Worm (Caenorhabditis elegans) whole organism, young adult: ENCODE measurements around the gene F32D8.7.

Experiments used
- B0019.2 ChIP-seq: fragments of 200-800 bp; sonication (Bioruptor generic); conservative IDR thresholded peaks from 2 replicates; pipeline ENCODE4 v1.3.6; 2022; ENCODE audit warnings: missing genetic modification reagents, missing genetic modification characterization, missing compliant biosample characterization
- B0035.1 ChIP-seq: sonication (generic microtip); optimal IDR thresholded peaks from 2 replicates; lab custom pipeline; 2016; ENCODE audit warnings: missing genetic modification characterization, mild to moderate bottlenecking, missing compliant biosample characterization, missing genotype, missing genetic modification reagents
- B0261.1 ChIP-seq: sonication (generic microtip); optimal IDR thresholded peaks from 2 replicates; lab custom pipeline; 2016; ENCODE audit warnings: mild to moderate bottlenecking, missing genetic modification characterization, moderate library complexity, missing compliant biosample characterization
- B0336.3 ChIP-seq: fragments of 200-800 bp; sonication (Bioruptor generic); IDR thresholded peaks from 2 replicates; pipeline ENCODE4 v1.3.6; 2022; ENCODE audit warnings: missing genetic modification characterization, missing compliant biosample characterization
- C06A6.2 ChIP-seq: fragments of 200-800 bp; sonication (Bioruptor generic); conservative IDR thresholded peaks from 2 replicates; pipeline ENCODE4 v1.3.6; 2022; ENCODE audit warnings: missing genetic modification characterization, missing compliant biosample characterization
- D2030.7 ChIP-seq: fragments of 200-800 bp; sonication (Bioruptor generic); IDR thresholded peaks from 2 replicates; pipeline ENCODE4 v1.3.6; 2022; ENCODE audit warnings: missing genetic modification reagents, missing genetic modification characterization, missing compliant biosample characterization
- F10E7.11 ChIP-seq: sonication (generic microtip); optimal IDR thresholded peaks from 2 replicates; lab custom pipeline; 2017; ENCODE audit warnings: mild to moderate bottlenecking, missing genetic modification characterization, moderate library complexity, missing compliant biosample characterization
- F23B12.7 ChIP-seq: sonication (generic microtip); optimal IDR thresholded peaks from 2 replicates; lab custom pipeline; 2017; ENCODE audit warnings: missing genetic modification characterization, mild to moderate bottlenecking, missing compliant biosample characterization, antibody characterized with exemption, moderate library complexity; ENCODE audit not compliant: insufficient read depth
- F33H1.4 ChIP-seq: fragments of 200-800 bp; sonication (Bioruptor generic); IDR thresholded peaks from 2 replicates; pipeline ENCODE4 v1.3.6; 2022; ENCODE audit warnings: missing genetic modification reagents, missing genetic modification characterization, missing compliant biosample characterization
- F37B4.10 ChIP-seq: fragments of 200-800 bp; sonication (Bioruptor generic); IDR thresholded peaks from 2 replicates; pipeline ENCODE4 v1.3.6; 2022; ENCODE audit warnings: missing genetic modification characterization, missing compliant biosample characterization
- F39B2.1 ChIP-seq: fragments of 200-800 bp; sonication (Bioruptor generic); IDR thresholded peaks from 2 replicates; pipeline ENCODE4 v1.3.6; 2022; ENCODE audit warnings: missing genetic modification reagents, missing genetic modification characterization, missing compliant biosample characterization
- F49E8.2 ChIP-seq: sonication (generic microtip); optimal IDR thresholded peaks from 3 replicates; lab custom pipeline; 2017; ENCODE audit warnings: missing genetic modification characterization, mild to moderate bottlenecking, missing compliant biosample characterization, antibody characterized with exemption, moderate library complexity; ENCODE audit not compliant: insufficient read depth
- F52B5.7 ChIP-seq: sonication (generic microtip); optimal IDR thresholded peaks from 2 replicates; lab custom pipeline; 2016; ENCODE audit warnings: mild to moderate bottlenecking, missing genetic modification characterization, missing compliant biosample characterization
- F55B11.4 ChIP-seq: sonication (generic microtip); optimal IDR thresholded peaks from 2 replicates; lab custom pipeline; 2016; ENCODE audit warnings: missing compliant biosample characterization, missing genetic modification characterization, borderline replicate concordance; ENCODE audit not compliant: insufficient read depth
- K12H6.12 ChIP-seq: fragments of 200-800 bp; sonication (Bioruptor generic); optimal IDR thresholded peaks from 2 replicates; lab custom pipeline; 2018; ENCODE audit warnings: mild to moderate bottlenecking, missing genetic modification characterization, missing compliant biosample characterization
- Y53G8AR.9 ChIP-seq: fragments of 200-800 bp; sonication (Bioruptor generic); conservative IDR thresholded peaks from 2 replicates; pipeline ENCODE4 v1.3.6; 2022; ENCODE audit warnings: missing genetic modification reagents, missing genetic modification characterization, missing compliant biosample characterization
- Y56A3A.18 ChIP-seq: fragments of 200-800 bp; sonication (Bioruptor generic); IDR thresholded peaks from 2 replicates; pipeline ENCODE4 v1.3.6; 2022; ENCODE audit warnings: missing genetic modification reagents, missing genetic modification characterization, missing compliant biosample characterization
- Y79H2A.3 ChIP-seq: fragments of 200-800 bp; sonication (Bioruptor generic); conservative IDR thresholded peaks from 2 replicates; pipeline ENCODE4 v1.3.6; 2022; ENCODE audit warnings: missing genetic modification reagents, missing genetic modification characterization, missing compliant biosample characterization
- ZK185.1 ChIP-seq: sonication (generic microtip); optimal IDR thresholded peaks from 2 replicates; lab custom pipeline; 2016; ENCODE audit warnings: mild to moderate bottlenecking, missing genetic modification characterization, missing compliant biosample characterization; ENCODE audit not compliant: poor library complexity, severe bottlenecking
- attf-6 ChIP-seq: fragments of 200-800 bp; sonication (Bioruptor generic); IDR thresholded peaks from 2 replicates; pipeline ENCODE4 v1.3.6; 2022; ENCODE audit warnings: missing genetic modification reagents, missing genetic modification characterization, missing compliant biosample characterization
- bed-1 ChIP-seq: fragments of 200-800 bp; sonication (Bioruptor generic); IDR thresholded peaks from 2 replicates; pipeline ENCODE4 v1.3.6; 2022; ENCODE audit warnings: missing genetic modification reagents, missing genetic modification characterization, missing compliant biosample characterization
- ceh-79 ChIP-seq: sonication (generic microtip); optimal IDR thresholded peaks from 2 replicates; lab custom pipeline; 2017; ENCODE audit warnings: mild to moderate bottlenecking, missing genetic modification characterization, missing compliant biosample characterization
- egl-18 ChIP-seq: fragments of 200-800 bp; sonication (Bioruptor generic); IDR thresholded peaks from 2 replicates; pipeline ENCODE4 v1.3.6; 2022; ENCODE audit warnings: missing genetic modification reagents, missing genetic modification characterization, missing compliant biosample characterization
- ets-4 ChIP-seq: fragments of 200-800 bp; sonication (Bioruptor generic); optimal IDR thresholded peaks from 2 replicates; lab custom pipeline; 2018; ENCODE audit warnings: mild to moderate bottlenecking, missing genetic modification characterization, missing compliant biosample characterization
- fkh-3 ChIP-seq: sonication (generic microtip); optimal IDR thresholded peaks from 2 replicates; lab custom pipeline; 2016; ENCODE audit warnings: mild to moderate bottlenecking, missing genetic modification characterization, missing compliant biosample characterization
- hlh-12 ChIP-seq: sonication (generic microtip); optimal IDR thresholded peaks from 2 replicates; lab custom pipeline; 2016; ENCODE audit warnings: missing genetic modification characterization, missing compliant biosample characterization
- hlh-26 ChIP-seq: fragments of 200-800 bp; sonication (Bioruptor generic); conservative IDR thresholded peaks from 2 replicates; pipeline ENCODE4 v1.3.6; 2022; ENCODE audit warnings: missing genetic modification reagents, missing genetic modification characterization, missing compliant biosample characterization
- hmg-1.2 ChIP-seq: fragments of 200-800 bp; sonication (Bioruptor generic); IDR thresholded peaks from 2 replicates; pipeline ENCODE4 v1.3.6; 2022; ENCODE audit warnings: missing genetic modification reagents, missing genetic modification characterization, missing compliant biosample characterization
- let-607 ChIP-seq, 2 experiments: fragments of 200-800 bp in 1 of 2; sonication (Bioruptor generic) in 1 of 2; sonication (generic microtip) in 1 of 2; optimal IDR thresholded peaks; 2 replicates each; lab custom pipeline; 2016 to 2018; ENCODE audit warnings: mild to moderate bottlenecking in 2 of 2, missing compliant biosample characterization in 2 of 2, missing genetic modification characterization in 2 of 2, moderate library complexity in 2 of 2, missing genotype in 1 of 2
- lin-40 ChIP-seq: sonication (generic microtip); optimal IDR thresholded peaks from 2 replicates; lab custom pipeline; 2016; ENCODE audit warnings: missing genetic modification characterization, mild to moderate bottlenecking, missing compliant biosample characterization, missing genotype, missing genetic modification reagents
- lsl-1 ChIP-seq: fragments of 200-800 bp; sonication (Bioruptor generic); optimal IDR thresholded peaks from 2 replicates; lab custom pipeline; 2018; ENCODE audit warnings: mild to moderate bottlenecking, missing genetic modification characterization, moderate library complexity, missing compliant biosample characterization
- mel-28 ChIP-seq: sonication (generic microtip); optimal IDR thresholded peaks from 2 replicates; lab custom pipeline; 2016; ENCODE audit warnings: borderline replicate concordance, mild to moderate bottlenecking, missing genetic modification characterization, missing compliant biosample characterization
- mxl-1 ChIP-seq: sonication (generic microtip); optimal IDR thresholded peaks from 2 replicates; lab custom pipeline; 2016; ENCODE audit warnings: missing genetic modification characterization, missing compliant biosample characterization
- nhr-120 ChIP-seq: fragments of 200-800 bp; sonication (Bioruptor generic); IDR thresholded peaks from 2 replicates; pipeline ENCODE4 v1.3.6; 2022; ENCODE audit warnings: missing genetic modification characterization, missing compliant biosample characterization
- nhr-179 ChIP-seq: sonication (generic microtip); optimal IDR thresholded peaks from 2 replicates; lab custom pipeline; 2016; ENCODE audit warnings: mild to moderate bottlenecking, missing genetic modification characterization, missing compliant biosample characterization
- nhr-80 ChIP-seq: sonication (generic microtip); optimal IDR thresholded peaks from 2 replicates; lab custom pipeline; 2016; ENCODE audit warnings: missing genetic modification characterization, missing compliant biosample characterization
- nhr-90 ChIP-seq: sonication (generic microtip); optimal IDR thresholded peaks from 2 replicates; lab custom pipeline; 2016; ENCODE audit warnings: missing genotype, mild to moderate bottlenecking, missing genetic modification characterization, missing compliant biosample characterization
- repo-1 ChIP-seq: sonication (generic microtip); optimal IDR thresholded peaks from 2 replicates; lab custom pipeline; 2017; ENCODE audit warnings: mild to moderate bottlenecking, missing genetic modification characterization, missing compliant biosample characterization
- rpc-1 ChIP-seq, 2 experiments: fragments of 150-350 bp in 1 of 2; sonication (generic microtip) in 1 of 2; optimal IDR thresholded peaks; 2 replicates each; lab custom pipeline; 2014 to 2018; ENCODE audit warnings: missing biosample characterization in 1 of 2, missing genetic modification characterization in 1 of 2, missing genetic modification reagents in 1 of 2, missing genotype in 1 of 2
- snpc-1.3 ChIP-seq: sonication (generic microtip); optimal IDR thresholded peaks from 2 replicates; lab custom pipeline; 2017; ENCODE audit warnings: missing genetic modification characterization, mild to moderate bottlenecking, missing compliant biosample characterization, antibody characterized with exemption, moderate library complexity, missing genotype, missing genetic modification reagents; ENCODE audit not compliant: insufficient read depth
- somi-1 ChIP-seq: fragments of 200-800 bp; sonication (Bioruptor generic); optimal IDR thresholded peaks from 2 replicates; lab custom pipeline; 2018; ENCODE audit warnings: mild to moderate bottlenecking, missing genetic modification characterization, missing compliant biosample characterization
- tbp1 ChIP-seq: fragments of 200-800 bp; sonication (Bioruptor generic); optimal IDR thresholded peaks from 2 replicates; lab custom pipeline; 2018; ENCODE audit warnings: mild to moderate bottlenecking, missing genetic modification characterization, missing compliant biosample characterization
- xnd-1 ChIP-seq: sonication (generic microtip); optimal IDR thresholded peaks from 2 replicates; lab custom pipeline; 2016; ENCODE audit warnings: missing genotype, missing genetic modification reagents, missing genetic modification characterization, missing compliant biosample characterization
- zfh-2 ChIP-seq: fragments of 200-800 bp; sonication (Bioruptor generic); conservative IDR thresholded peaks from 2 replicates; pipeline ENCODE4 v1.3.6; 2022; ENCODE audit warnings: missing genetic modification reagents, missing genetic modification characterization, missing compliant biosample characterization
- ztf-22 ChIP-seq: fragments of 200-800 bp; sonication (Bioruptor generic); optimal IDR thresholded peaks from 2 replicates; lab custom pipeline; 2018; ENCODE audit warnings: mild to moderate bottlenecking, missing genetic modification characterization, moderate library complexity, missing compliant biosample characterization
- ztf-25 ChIP-seq: fragments of 200-800 bp; sonication (Bioruptor generic); IDR thresholded peaks from 2 replicates; pipeline ENCODE4 v1.3.6; 2022; ENCODE audit warnings: missing genetic modification reagents, missing genetic modification characterization, missing compliant biosample characterization
- ztf-26 ChIP-seq: sonication (generic microtip); optimal IDR thresholded peaks from 2 replicates; lab custom pipeline; 2017; ENCODE audit warnings: missing genetic modification characterization, missing compliant biosample characterization
- ztf-28 ChIP-seq: fragments of 200-800 bp; sonication (Bioruptor generic); IDR thresholded peaks from 2 replicates; pipeline ENCODE4 v1.3.6; 2022; ENCODE audit warnings: missing genetic modification reagents, missing genetic modification characterization, missing compliant biosample characterization
- ztf-6 ChIP-seq: fragments of 200-800 bp; sonication (Bioruptor generic); IDR thresholded peaks from 2 replicates; pipeline ENCODE4 v1.3.6; 2022; ENCODE audit warnings: missing genetic modification reagents, missing genetic modification characterization, missing compliant biosample characterization

Gene F32D8.7

ce11 chrV:10940571-10940991, 42.3 kb downstream of the F32D8.7 start (continued):
- TF ChIP-seq ZK185.1 (tag; lab: Kevin White, UChicago) (peak; percentile 52), lsl-1 (no peak), hlh-12 (no peak), tbp1 (GFP tag; lab: Kevin White, UChicago) (peak; percentile 4), F52B5.7 (no peak), C06A6.2 (GFP tag; lab: Robert Waterston, UW) (no peak), mel-28 (tag; lab: Kevin White, UChicago) (no peak), lin-40 (tag; lab: Kevin White, UChicago) (peak; percentile 55), hmg-1.2 (peak; percentile 79), ztf-22 (peak; percentile 80), F39B2.1 (GFP tag; lab: Robert Waterston, UW) (no peak), hlh-26 (GFP tag; lab: Robert Waterston, UW) (no peak), rpc-1 (optimal IDR thresholded peaks at IDR 0.05; lab: Kevin White, UChicago) (no peak), rpc-1 (tag; optimal IDR thresholded peaks at IDR 0.05; lab: Kevin White, UChicago) (no peak), attf-6 (GFP tag; lab: Robert Waterston, UW) (no peak), ceh-79 (tag; lab: Kevin White, UChicago) (no peak), let-607 (tag; optimal IDR thresholded peaks at IDR 0.05; lab: Kevin White, UChicago) (peak in 1 of 2 experiments; percentile 53), B0261.1 (tag; lab: Kevin White, UChicago) (no peak), Y53G8AR.9 (GFP tag; lab: Robert Waterston, UW) (no peak), ztf-25 (GFP tag; lab: Robert Waterston, UW) (no peak), snpc-1.3 (tag; lab: Kevin White, UChicago) (no peak), ztf-6 (GFP tag; lab: Robert Waterston, UW) (no peak), fkh-3 (tag; lab: Kevin White, UChicago) (no peak), nhr-179 (tag; lab: Kevin White, UChicago) (no peak), ets-4 (GFP tag; lab: Kevin White, UChicago) (no peak), bed-1 (GFP tag; lab: Robert Waterston, UW) (no peak), F49E8.2 (tag; lab: Kevin White, UChicago) (no peak), B0019.2 (no peak), F33H1.4 (no peak), xnd-1 (tag; lab: Kevin White, UChicago) (no peak), F37B4.10 (no peak), zfh-2 (no peak), somi-1 (GFP tag; lab: Kevin White, UChicago) (no peak), F10E7.11 (tag; lab: Kevin White, UChicago) (no peak), mxl-1 (no peak), B0336.3 (GFP tag; lab: Robert Waterston, UW) (peak; percentile 87), egl-18 (no peak), K12H6.12 (peak; percentile 42), repo-1 (no peak), nhr-80 (peak; percentile 96), ztf-26 (tag; lab: Kevin White, UChicago) (no peak), Y79H2A.3 (no peak), nhr-90 (tag; lab: Kevin White, UChicago) (peak; percentile 57), F55B11.4 (no peak), F23B12.7 (tag; lab: Kevin White, UChicago) (peak; percentile 19), D2030.7 (GFP tag; lab: Robert Waterston, UW) (no peak), Y56A3A.18 (GFP tag; lab: Robert Waterston, UW) (no peak), nhr-120 (no peak), B0035.1 (no peak), ztf-28 (no peak)
